Worm (Caenorhabditis elegans) whole organism, young adult: ENCODE results near the gene idpb-1.

Source experiments
- F39B2.1 ChIP-seq: fragments of 200-800 bp; sonication (Bioruptor generic); IDR thresholded peaks from 2 replicates; pipeline ENCODE4 v1.3.6; 2022; ENCODE audit warnings: missing genetic modification reagents, missing genetic modification characterization, missing compliant biosample characterization
- F57A8.1 ChIP-seq: fragments of 200-800 bp; sonication (Bioruptor generic); optimal IDR thresholded peaks from 2 replicates; lab custom pipeline; 2018; ENCODE audit warnings: mild to moderate bottlenecking, missing genetic modification characterization, moderate library complexity, missing compliant biosample characterization
- ceh-40 ChIP-seq: fragments of 200-800 bp; sonication (Bioruptor generic); IDR thresholded peaks from 2 replicates; pipeline ENCODE4 v1.3.6; 2022; ENCODE audit warnings: missing genetic modification characterization, missing compliant biosample characterization
- lin-35 ChIP-seq, 3 experiments: fragments of 150-350 bp in 2 of 3; sonication (generic microtip) in 1 of 3; optimal IDR thresholded peaks; 2 replicates each; lab custom pipeline; 2014 to 2018; ENCODE audit warnings: missing biosample characterization in 3 of 3, missing genetic modification characterization in 3 of 3, missing genetic modification reagents in 3 of 3
- lin-54 ChIP-seq: fragments of 200-800 bp; sonication (Bioruptor generic); optimal IDR thresholded peaks from 2 replicates; lab custom pipeline; 2018; ENCODE audit warnings: mild to moderate bottlenecking, missing genetic modification characterization, missing compliant biosample characterization
- madf-3 ChIP-seq: fragments of 200-800 bp; sonication (Bioruptor generic); IDR thresholded peaks from 2 replicates; pipeline ENCODE4 v1.3.6; 2022; ENCODE audit warnings: missing genetic modification reagents, missing genetic modification characterization, missing compliant biosample characterization
- pha-4 ChIP-seq: fragments of 150-350 bp; sonication (generic microtip); optimal IDR thresholded peaks from 2 replicates; lab custom pipeline; 2014; ENCODE audit warnings: missing biosample characterization, missing genetic modification reagents, missing genetic modification characterization
- somi-1 ChIP-seq: fragments of 200-800 bp; sonication (Bioruptor generic); optimal IDR thresholded peaks from 2 replicates; lab custom pipeline; 2018; ENCODE audit warnings: mild to moderate bottlenecking, missing genetic modification characterization, missing compliant biosample characterization

- no peak for TF ChIP-seq lin-35 (GFP tag; optimal IDR thresholded peaks at IDR 0.05; lab: Kevin White, UChicago)
- no peak for TF ChIP-seq pha-4 (tag; lab: Kevin White, UChicago)
- no peak for TF ChIP-seq madf-3 (GFP tag; lab: Robert Waterston, UW)
- no peak for TF ChIP-seq F39B2.1
- TF ChIP-seq F57A8.1 = no peak
- no peak for TF ChIP-seq lin-54 (GFP tag; lab: Kevin White, UChicago)
- TF ChIP-seq somi-1 = no peak
- TF ChIP-seq ceh-40 (GFP tag; lab: Robert Waterston, UW) = no peak
Measured at ce11 chrII:5071265-5071664, 30.5 kb upstream of the idpb-1 start, which contains the start of gene C27A2.7.
